Fruit fly (Drosophila melanogaster) whole organism, embryonic: ENCODE data around the gene CG14014.

Source experiments
- Awh ChIP-seq: fragments of 200-800 bp; sonication (Bioruptor generic); IDR thresholded peaks from 2 replicates; pipeline ENCODE4, ENCODE4 v1.3.6; 2022; ENCODE audit warnings: missing biosample characterization, missing genetic modification characterization
- Bdp1 ChIP-seq: fragments of 200-800 bp; sonication (Bioruptor generic); optimal IDR thresholded peaks from 3 replicates; lab custom pipeline; 2016; ENCODE audit warnings: missing biosample characterization, missing genetic modification characterization
- CG10979 ChIP-seq: fragments of 200-800 bp; sonication (Bioruptor generic); optimal IDR thresholded peaks from 2 replicates; lab custom pipeline; 2018; ENCODE audit warnings: missing biosample characterization, mild to moderate bottlenecking, missing genetic modification characterization, moderate library complexity
- CG12391 ChIP-seq: fragments of 200-800 bp; sonication (Bioruptor generic); optimal IDR thresholded peaks from 3 replicates; lab custom pipeline; 2018; ENCODE audit warnings: missing biosample characterization, mild to moderate bottlenecking, missing genetic modification characterization, moderate library complexity
- CG12769 ChIP-seq: fragments of 200-800 bp; sonication (Bioruptor generic); optimal IDR thresholded peaks from 2 replicates; lab custom pipeline; 2019; ENCODE audit warnings: missing biosample characterization, mild to moderate bottlenecking, missing genetic modification characterization, moderate library complexity
- CG14441 ChIP-seq: fragments of 200-800 bp; sonication (Bioruptor generic); IDR thresholded peaks from 2 replicates; pipeline ENCODE4 v1.3.6; 2022; ENCODE audit warnings: missing biosample characterization, missing genetic modification characterization
- CG14667 ChIP-seq: fragments of 200-800 bp; sonication (Bioruptor generic); IDR thresholded peaks from 2 replicates; pipeline ENCODE4 v1.3.6; 2022; ENCODE audit warnings: missing biosample characterization, missing genetic modification characterization
- CG1603 ChIP-seq: fragments of 200-800 bp; sonication (Bioruptor generic); optimal IDR thresholded peaks from 2 replicates; lab custom pipeline; 2019; ENCODE audit warnings: missing biosample characterization, mild to moderate bottlenecking, missing genetic modification characterization, moderate library complexity
- CG17385 ChIP-seq: fragments of 200-800 bp; sonication (Bioruptor generic); optimal IDR thresholded peaks from 3 replicates; lab custom pipeline; 2018; ENCODE audit warnings: missing biosample characterization, mild to moderate bottlenecking, missing genetic modification characterization
- CG17612 ChIP-seq: fragments of 200-800 bp; sonication (Bioruptor generic); IDR thresholded peaks from 2 replicates; pipeline ENCODE4 v1.3.6; 2022; ENCODE audit warnings: missing biosample characterization, missing genetic modification characterization
- CG34224 ChIP-seq: fragments of 200-800 bp; sonication (Bioruptor generic); IDR thresholded peaks from 3 replicates; pipeline ENCODE4 v1.3.6; 2022; ENCODE audit warnings: missing biosample characterization, missing genetic modification characterization; ENCODE audit not compliant: partially characterized antibody
- CG3726 ChIP-seq: fragments of 200-800 bp; sonication (Bioruptor generic); IDR thresholded peaks from 3 replicates; pipeline ENCODE4, ENCODE4 v1.3.6; 2022; ENCODE audit warnings: missing biosample characterization, missing genetic modification characterization
- CG4404 ChIP-seq: fragments of 200-800 bp; sonication (Bioruptor generic); IDR thresholded peaks from 2 replicates; pipeline ENCODE4 v1.3.6; 2022; ENCODE audit warnings: missing biosample characterization, missing genetic modification characterization
- CG4707 ChIP-seq: fragments of 200-800 bp; sonication (Bioruptor generic); optimal IDR thresholded peaks from 2 replicates; lab custom pipeline; 2018; ENCODE audit warnings: missing biosample characterization, mild to moderate bottlenecking, missing genetic modification characterization, moderate library complexity
- CG5245 ChIP-seq: fragments of 200-800 bp; sonication (Bioruptor generic); optimal IDR thresholded peaks from 3 replicates; lab custom pipeline; 2016; ENCODE audit warnings: missing biosample characterization, missing genetic modification characterization
- CG6254 ChIP-seq: fragments of 200-800 bp; sonication (Bioruptor generic); optimal IDR thresholded peaks from 3 replicates; lab custom pipeline; 2017; ENCODE audit warnings: mild to moderate bottlenecking, missing biosample characterization, missing genetic modification reagents, missing genetic modification characterization
- CG8089 ChIP-seq: fragments of 200-800 bp; sonication (Bioruptor generic); optimal IDR thresholded peaks from 3 replicates; lab custom pipeline; 2016; ENCODE audit warnings: missing biosample characterization, missing genetic modification characterization
- Drgx ChIP-seq: fragments of 200-800 bp; sonication (Bioruptor generic); IDR thresholded peaks from 2 replicates; pipeline ENCODE4 v1.3.6; 2022; ENCODE audit warnings: missing biosample characterization, missing genetic modification characterization
- ERR ChIP-seq: fragments of 200-800 bp; sonication (Bioruptor generic); optimal IDR thresholded peaks from 2 replicates; lab custom pipeline; 2016; ENCODE audit warnings: missing biosample characterization, missing genetic modification characterization
- Hmr ChIP-seq: fragments of 200-800 bp; sonication (Bioruptor generic); optimal IDR thresholded peaks from 3 replicates; lab custom pipeline; 2017; ENCODE audit warnings: mild to moderate bottlenecking, missing biosample characterization, missing genetic modification reagents, missing genetic modification characterization
- Hmx ChIP-seq: fragments of 200-800 bp; sonication (Bioruptor generic); optimal IDR thresholded peaks from 2 replicates; lab custom pipeline; 2016; ENCODE audit warnings: missing biosample characterization, missing genetic modification characterization
- Oli ChIP-seq: fragments of 200-800 bp; sonication (Bioruptor generic); optimal IDR thresholded peaks from 2 replicates; lab custom pipeline; 2018; ENCODE audit warnings: missing biosample characterization, mild to moderate bottlenecking, missing genetic modification characterization, moderate library complexity
- Opbp ChIP-seq: fragments of 200-800 bp; sonication (Bioruptor generic); IDR thresholded peaks from 3 replicates; pipeline ENCODE4 v1.3.6; 2022; ENCODE audit warnings: missing biosample characterization, missing genetic modification characterization; ENCODE audit not compliant: partially characterized antibody
- Xrp1 ChIP-seq: fragments of 200-800 bp; sonication (Bioruptor generic); IDR thresholded peaks from 2 replicates; pipeline ENCODE4 v1.3.6; 2022; ENCODE audit warnings: missing biosample characterization, missing genetic modification characterization
- abd-A ChIP-seq: fragments of 200-800 bp; sonication (Bioruptor generic); optimal IDR thresholded peaks from 3 replicates; lab custom pipeline; 2019; ENCODE audit warnings: missing biosample characterization, mild to moderate bottlenecking, missing genetic modification characterization, moderate library complexity
- aop ChIP-seq: fragments of 200-800 bp; sonication (Bioruptor generic); IDR thresholded peaks from 2 replicates; pipeline ENCODE4 v1.3.6; 2022; ENCODE audit warnings: missing biosample characterization, missing genetic modification characterization
- ato ChIP-seq: fragments of 200-800 bp; sonication (Bioruptor generic); IDR thresholded peaks from 2 replicates; pipeline ENCODE4 v1.3.6; 2022; ENCODE audit warnings: missing biosample characterization, missing genetic modification characterization; ENCODE audit not compliant: partially characterized antibody
- corto ChIP-seq: fragments of 200-800 bp; sonication (Bioruptor generic); optimal IDR thresholded peaks from 2 replicates; lab custom pipeline; 2016; ENCODE audit warnings: missing biosample characterization, mild to moderate bottlenecking, missing genetic modification characterization, moderate library complexity
- danr ChIP-seq: fragments of 200-800 bp; sonication (Bioruptor generic); IDR thresholded peaks from 2 replicates; pipeline ENCODE4 v1.3.6; 2022; ENCODE audit warnings: missing biosample characterization, missing genetic modification characterization
- gcm ChIP-seq: fragments of 200-800 bp; sonication (Bioruptor generic); optimal IDR thresholded peaks from 2 replicates; lab custom pipeline; 2019; ENCODE audit warnings: missing biosample characterization, mild to moderate bottlenecking, missing genetic modification characterization, moderate library complexity
- gem ChIP-seq: fragments of 200-800 bp; sonication (Bioruptor generic); optimal IDR thresholded peaks from 2 replicates; lab custom pipeline; 2019; ENCODE audit warnings: missing biosample characterization, mild to moderate bottlenecking, missing genetic modification characterization, moderate library complexity
- gsb-n ChIP-seq: fragments of 200-800 bp; sonication (Bioruptor generic); optimal IDR thresholded peaks from 3 replicates; lab custom pipeline; 2018; ENCODE audit warnings: missing biosample characterization, mild to moderate bottlenecking, missing genetic modification characterization
- lbe ChIP-seq: fragments of 200-800 bp; sonication (Bioruptor generic); optimal IDR thresholded peaks from 2 replicates; lab custom pipeline; 2016; ENCODE audit warnings: missing biosample characterization, mild to moderate bottlenecking, missing genetic modification characterization
- pnt ChIP-seq: fragments of 200-800 bp; sonication (Bioruptor generic); optimal IDR thresholded peaks from 3 replicates; lab custom pipeline; 2016; ENCODE audit warnings: missing biosample characterization, missing genetic modification characterization
- scrt ChIP-seq: fragments of 200-800 bp; sonication (Bioruptor generic); optimal IDR thresholded peaks from 2 replicates; lab custom pipeline; 2018; ENCODE audit warnings: missing biosample characterization, mild to moderate bottlenecking, missing genetic modification characterization, moderate library complexity
- sens ChIP-seq: fragments of 200-800 bp; sonication (Bioruptor generic); peaks from one replicate; lab custom pipeline; 2016; ENCODE audit warnings: missing biosample characterization, missing genetic modification characterization
- sim ChIP-seq: fragments of 200-800 bp; sonication (Bioruptor generic); IDR thresholded peaks from 2 replicates; pipeline ENCODE4 v1.3.6; 2022; ENCODE audit warnings: missing biosample characterization, missing genetic modification characterization
- sima ChIP-seq: fragments of 200-800 bp; sonication (Bioruptor generic); optimal IDR thresholded peaks from 2 replicates; lab custom pipeline; 2016; ENCODE audit warnings: missing biosample characterization, missing genetic modification characterization
- so ChIP-seq: fragments of 200-800 bp; sonication (Bioruptor generic); IDR thresholded peaks from 3 replicates; pipeline ENCODE4 v1.3.6; 2022; ENCODE audit warnings: missing biosample characterization, missing genetic modification characterization
- ssp ChIP-seq: fragments of 200-800 bp; sonication (Bioruptor generic); IDR thresholded peaks from 2 replicates; pipeline ENCODE4 v1.3.6; 2022; ENCODE audit warnings: missing biosample characterization, missing genetic modification characterization
- stwl ChIP-seq: fragments of 200-800 bp; sonication (Bioruptor generic); optimal IDR thresholded peaks from 3 replicates; lab custom pipeline; 2018; ENCODE audit warnings: missing biosample characterization, mild to moderate bottlenecking, missing genetic modification characterization, moderate library complexity
- tin ChIP-seq: fragments of 200-800 bp; sonication (Bioruptor generic); optimal IDR thresholded peaks from 3 replicates; lab custom pipeline; 2016; ENCODE audit warnings: missing biosample characterization, missing genetic modification characterization
- trem ChIP-seq: fragments of 200-800 bp; optimal IDR thresholded peaks from 3 replicates; lab custom pipeline; 2019; ENCODE audit warnings: missing biosample characterization, mild to moderate bottlenecking, missing genetic modification characterization, moderate library complexity
- ttk ChIP-seq: fragments of 200-800 bp; sonication (Bioruptor generic); IDR thresholded peaks from 2 replicates; pipeline ENCODE4 v2.1.2; 2022; ENCODE audit warnings: missing biosample characterization, missing genetic modification characterization
- usp ChIP-seq: fragments of >200 bp; optimal IDR thresholded peaks from 2 replicates; lab custom pipeline; 2017; ENCODE audit warnings: missing biosample characterization, missing genetic modification characterization
- wdn ChIP-seq: fragments of 200-800 bp; sonication (Bioruptor generic); IDR thresholded peaks from 2 replicates; pipeline ENCODE4 v1.3.6; 2022; ENCODE audit warnings: missing biosample characterization, missing genetic modification characterization
- zfh1 ChIP-seq: fragments of 200-800 bp; sonication (Bioruptor generic); IDR thresholded peaks from 3 replicates; pipeline ENCODE4 v1.3.6; 2022; ENCODE audit warnings: missing biosample characterization, missing genetic modification characterization

The CG14014 gene

dm6 chr2L:5507082-5507481, 43.6 kb downstream of the CG14014 start:
- TF ChIP-seq sima (GFP tag; lab: Kevin White, UChicago), result no peak
- no peak for TF ChIP-seq CG10979 (tag; lab: Kevin White, UChicago)
- TF ChIP-seq, all 482 proteins: peak for 0

DNA sequence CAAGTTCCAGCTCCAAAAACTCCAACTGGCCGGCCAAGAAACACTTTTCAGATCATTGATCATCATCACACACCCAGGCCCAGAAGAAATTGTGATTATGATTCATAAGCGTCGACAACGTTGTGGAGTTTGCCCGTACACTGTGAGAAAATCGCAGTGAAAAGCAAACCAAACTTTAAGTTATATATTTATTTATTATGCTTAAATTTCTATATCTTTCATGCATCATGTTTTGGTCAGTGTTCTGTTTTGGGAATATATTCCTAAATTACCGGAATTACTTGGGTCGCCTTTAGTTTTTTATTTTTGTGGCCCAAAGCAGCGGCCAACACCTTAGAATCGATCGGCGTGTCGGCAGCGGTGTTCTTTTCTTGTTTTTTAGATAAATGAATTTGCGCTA, 45.5 kb downstream of the CG14014 start:
- peak; percentile 0 for TF ChIP-seq CG12391
- TF ChIP-seq gem (tag; lab: Kevin White, UChicago), result peak; percentile 33
- TF ChIP-seq danr (GFP tag; lab: Robert Waterston, UW), result no peak
- peak; percentile 11 for TF ChIP-seq Oli (tag; lab: Kevin White, UChicago)

dm6 chr2L:5502868-5503267, 47.8 kb downstream of the CG14014 start:
- TF ChIP-seq so (no peak), CG12769 (peak; percentile 50), tin (no peak), abd-A (tag; lab: Kevin White, UChicago) (peak; percentile 98), Hmr (GFP tag; lab: Kevin White, UChicago) (no peak), wdn (GFP tag; lab: Robert Waterston, UW) (no peak), scrt (GFP tag; lab: Kevin White, UChicago) (no peak), Awh (GFP tag; lab: Robert Waterston, UW) (peak; percentile 61; the same call in 1 of the 2 replicates), Oli (tag; lab: Kevin White, UChicago) (no peak)
- TF ChIP-seq, all 482 proteins: peak for 3

DNA sequence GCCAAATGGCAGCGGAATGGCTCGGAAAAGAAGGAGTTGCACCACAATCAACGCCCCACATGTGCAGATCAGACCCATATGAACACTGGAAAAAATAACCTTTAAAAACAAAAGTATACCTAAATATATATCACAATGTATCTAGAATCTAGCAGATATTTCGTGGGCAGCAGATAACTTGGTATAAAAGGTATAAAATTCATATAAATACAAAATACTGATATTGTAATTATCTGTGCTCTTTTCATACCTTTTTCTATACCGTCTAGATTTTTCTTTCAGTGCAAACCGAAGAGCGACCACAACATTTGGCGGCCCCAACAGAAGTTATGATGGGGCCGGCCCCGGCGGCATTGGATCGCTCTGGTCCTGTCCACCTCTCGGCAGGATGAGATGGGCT, 49.3 kb downstream of the CG14014 start:
- TF ChIP-seq trem (tag; lab: Kevin White, UChicago) (no peak), Xrp1 (no peak), Opbp (no peak), CG1603 (tag; lab: Kevin White, UChicago) (peak; percentile 1), CG14441 (GFP tag; lab: Robert Waterston, UW) (no peak), gsb-n (tag; lab: Kevin White, UChicago) (no peak), stwl (tag; lab: Kevin White, UChicago) (no peak), Drgx (no peak), CG4404 (GFP tag; lab: Robert Waterston, UW) (no peak), sens (GFP tag; lab: Kevin White, UChicago) (peak; percentile 65), aop (GFP tag; lab: Robert Waterston, UW) (no peak), CG34224 (no peak), sim (GFP tag; lab: Robert Waterston, UW) (no peak), ato (GFP tag; lab: Robert Waterston, UW) (no peak), CG5245 (GFP tag; lab: Kevin White, UChicago) (no peak), CG17612 (GFP tag; lab: Robert Waterston, UW) (no peak), zfh1 (GFP tag; lab: Robert Waterston, UW) (no peak), CG14667 (GFP tag; lab: Robert Waterston, UW) (0 out of 2 replicates have a peak, but pooled peaks have one; percentile 7), Hmx (GFP tag; lab: Kevin White, UChicago) (no peak), gem (tag; lab: Kevin White, UChicago) (peak; percentile 14), lbe (GFP tag; lab: Kevin White, UChicago) (peak; percentile 44), CG8089 (no peak), pnt (no peak), CG17385 (no peak), gcm (GFP tag; lab: Kevin White, UChicago) (no peak), CG12769 (no peak), ERR (GFP tag; lab: Kevin White, UChicago) (no peak), ssp (GFP tag; lab: Robert Waterston, UW) (no peak), corto (GFP tag; lab: Kevin White, UChicago) (peak; percentile 41), ttk (GFP tag; lab: Robert Waterston, UW) (no peak), Bdp1 (GFP tag; lab: Kevin White, UChicago) (no peak), CG3726 (no peak), CG6254 (no peak), CG4707 (GFP tag; lab: Kevin White, UChicago) (no peak), usp (GFP tag; lab: Kevin White, UChicago) (no peak)
